Fruit fly (Drosophila melanogaster) whole organism, embryonic: ENCODE results near the gene Nepl13.
A peak's percentile ranks its signal among the peaks of the same experiment; 100 is the strongest.

ENCODE experiments used
- ATbp ChIP-seq: fragments of 200-800 bp; sonication (Bioruptor generic); optimal IDR thresholded peaks from 2 replicates; lab custom pipeline; 2017; ENCODE audit warnings: missing biosample characterization, mild to moderate bottlenecking, missing genetic modification characterization, missing genetic modification reagents
- Adf1 ChIP-seq: fragments of 200-800 bp; sonication (Bioruptor generic); IDR thresholded peaks from 2 replicates; pipeline ENCODE4 v1.3.6; 2022; ENCODE audit warnings: missing biosample characterization, missing genetic modification characterization
- CG1024 ChIP-seq: fragments of 200-800 bp; sonication (Bioruptor generic); IDR thresholded peaks from 2 replicates; pipeline ENCODE4 v1.3.6; 2022; ENCODE audit warnings: missing biosample characterization, missing genetic modification characterization
- CG11247 ChIP-seq: fragments of 200-800 bp; sonication (Bioruptor generic); IDR thresholded peaks from 2 replicates; pipeline ENCODE4 v1.3.6; 2022; ENCODE audit warnings: missing biosample characterization, missing genetic modification characterization
- CG11696 ChIP-seq: fragments of 200-800 bp; sonication (Bioruptor generic); IDR thresholded peaks from 2 replicates; pipeline ENCODE4 v1.3.6; 2022; ENCODE audit warnings: missing biosample characterization, missing genetic modification characterization
- CG1233 ChIP-seq: fragments of 200-800 bp; sonication (Bioruptor generic); optimal IDR thresholded peaks from 4 replicates; lab custom pipeline; 2018; ENCODE audit warnings: missing biosample characterization, mild to moderate bottlenecking, missing genetic modification characterization
- CG12391 ChIP-seq: fragments of 200-800 bp; sonication (Bioruptor generic); optimal IDR thresholded peaks from 3 replicates; lab custom pipeline; 2018; ENCODE audit warnings: missing biosample characterization, mild to moderate bottlenecking, missing genetic modification characterization, moderate library complexity
- CG12942 ChIP-seq: fragments of 200-800 bp; sonication (Bioruptor generic); optimal IDR thresholded peaks from 3 replicates; lab custom pipeline; 2016; ENCODE audit warnings: missing biosample characterization, missing genetic modification characterization
- CG13296 ChIP-seq: fragments of 200-800 bp; sonication (Bioruptor generic); optimal IDR thresholded peaks from 3 replicates; lab custom pipeline; 2018; ENCODE audit warnings: missing biosample characterization, mild to moderate bottlenecking, missing genetic modification characterization
- CG14050 ChIP-seq: fragments of 200-800 bp; sonication (Bioruptor generic); IDR thresholded peaks from 3 replicates; pipeline ENCODE4 v1.3.6; 2022; ENCODE audit warnings: missing biosample characterization, missing genetic modification characterization
- CG14667 ChIP-seq: fragments of 200-800 bp; sonication (Bioruptor generic); IDR thresholded peaks from 2 replicates; pipeline ENCODE4 v1.3.6; 2022; ENCODE audit warnings: missing biosample characterization, missing genetic modification characterization
- CG14710 ChIP-seq: fragments of 200-800 bp; sonication (Bioruptor generic); optimal IDR thresholded peaks from 3 replicates; lab custom pipeline; 2019; ENCODE audit warnings: missing biosample characterization, mild to moderate bottlenecking, missing genetic modification characterization, moderate library complexity
- CG15073 ChIP-seq: fragments of 200-800 bp; sonication (Bioruptor generic); optimal IDR thresholded peaks from 2 replicates; lab custom pipeline; 2016; ENCODE audit warnings: missing biosample characterization, missing genetic modification characterization
- CG15269 ChIP-seq: fragments of 200-800 bp; sonication (Bioruptor generic); optimal IDR thresholded peaks from 2 replicates; lab custom pipeline; 2018; ENCODE audit warnings: missing biosample characterization, mild to moderate bottlenecking, missing genetic modification characterization, moderate library complexity
- CG16779 ChIP-seq: fragments of 200-800 bp; sonication (Bioruptor generic); IDR thresholded peaks from 2 replicates; pipeline ENCODE4 v1.3.6; 2022; ENCODE audit warnings: missing biosample characterization, missing genetic modification characterization
- CG17361 ChIP-seq: fragments of 200-800 bp; sonication (Bioruptor generic); IDR thresholded peaks from 3 replicates; pipeline ENCODE4 v1.3.6; 2022; ENCODE audit warnings: missing biosample characterization, missing genetic modification characterization
- CG17612 ChIP-seq: fragments of 200-800 bp; sonication (Bioruptor generic); IDR thresholded peaks from 2 replicates; pipeline ENCODE4 v1.3.6; 2022; ENCODE audit warnings: missing biosample characterization, missing genetic modification characterization
- CG2202 ChIP-seq: fragments of 200-800 bp; sonication (Bioruptor generic); optimal IDR thresholded peaks from 2 replicates; lab custom pipeline; 2018; ENCODE audit warnings: missing biosample characterization, mild to moderate bottlenecking, missing genetic modification characterization
- CG30020 ChIP-seq: fragments of 200-800 bp; optimal IDR thresholded peaks from 2 replicates; lab custom pipeline; 2019; ENCODE audit warnings: missing biosample characterization, mild to moderate bottlenecking, missing genetic modification characterization, moderate library complexity
- CG33213 ChIP-seq: fragments of 200-800 bp; sonication (Bioruptor generic); optimal IDR thresholded peaks from 3 replicates; lab custom pipeline; 2016; ENCODE audit warnings: missing biosample characterization, missing genetic modification characterization
- CG4360 ChIP-seq: fragments of 200-800 bp; sonication (Bioruptor generic); IDR thresholded peaks from 2 replicates; pipeline ENCODE4 v1.3.6; 2022; ENCODE audit warnings: missing biosample characterization, missing genetic modification characterization
- CG6813 ChIP-seq: fragments of 200-800 bp; sonication (Bioruptor generic); optimal IDR thresholded peaks from 2 replicates; lab custom pipeline; 2017; ENCODE audit warnings: missing biosample characterization, missing genetic modification characterization, mild to moderate bottlenecking, moderate library complexity, missing genetic modification reagents
- CG7357 ChIP-seq: fragments of 200-800 bp; sonication (Bioruptor generic); IDR thresholded peaks from 3 replicates; pipeline ENCODE4 v1.3.6; 2022; ENCODE audit warnings: missing biosample characterization, missing genetic modification characterization
- Drgx ChIP-seq: fragments of 200-800 bp; sonication (Bioruptor generic); IDR thresholded peaks from 2 replicates; pipeline ENCODE4 v1.3.6; 2022; ENCODE audit warnings: missing biosample characterization, missing genetic modification characterization
- Ets97D ChIP-seq: fragments of 200-800 bp; sonication (Bioruptor generic); optimal IDR thresholded peaks from 3 replicates; lab custom pipeline; 2016; ENCODE audit warnings: missing biosample characterization, missing genetic modification characterization
- GATAe ChIP-seq: fragments of 200-800 bp; sonication (Bioruptor generic); conservative IDR thresholded peaks from 2 replicates; pipeline ENCODE4 v1.3.6; 2022; ENCODE audit warnings: missing biosample characterization, missing genetic modification characterization
- Gsc ChIP-seq: fragments of 200-800 bp; sonication (Bioruptor generic); IDR thresholded peaks from 2 replicates; pipeline ENCODE4 v1.3.6; 2022; ENCODE audit warnings: missing biosample characterization, missing genetic modification characterization
- HLHmδ ChIP-seq: fragments of 200-800 bp; sonication (Bioruptor generic); optimal IDR thresholded peaks from 2 replicates; lab custom pipeline; 2018; ENCODE audit warnings: missing biosample characterization, mild to moderate bottlenecking, missing genetic modification characterization, moderate library complexity
- Kr ChIP-seq: fragments of 200-800 bp; sonication (Bioruptor generic); optimal IDR thresholded peaks from 2 replicates; lab custom pipeline; 2017; ENCODE audit warnings: missing biosample characterization, mild to moderate bottlenecking, missing genetic modification characterization
- Meics ChIP-seq: fragments of 200-800 bp; sonication (Bioruptor generic); optimal IDR thresholded peaks from 2 replicates; lab custom pipeline; 2017; ENCODE audit warnings: missing biosample characterization, mild to moderate bottlenecking, missing genetic modification characterization
- Pdp1 ChIP-seq, 2 experiments: fragments of 200-800 bp; sonication (Bioruptor generic); optimal IDR thresholded peaks; 3 replicates each; lab custom pipeline; 2016; ENCODE audit warnings: missing biosample characterization in 2 of 2, missing genetic modification characterization in 2 of 2, mild to moderate bottlenecking in 1 of 2, moderate library complexity in 1 of 2
- Sry-δ ChIP-seq: fragments of 200-800 bp; sonication (Bioruptor generic); optimal IDR thresholded peaks from 2 replicates; lab custom pipeline; 2016; ENCODE audit warnings: missing biosample characterization, missing genetic modification characterization
- TFAM ChIP-seq: fragments of 200-800 bp; sonication (Bioruptor generic); optimal IDR thresholded peaks from 2 replicates; lab custom pipeline; 2017; ENCODE audit warnings: missing biosample characterization, missing genetic modification characterization, inconsistent platforms
- Taf1 ChIP-seq: fragments of 200-800 bp; sonication (Bioruptor generic); IDR thresholded peaks from 2 replicates; pipeline ENCODE4 v1.3.6; 2022; ENCODE audit warnings: missing biosample characterization, missing genetic modification characterization
- btn ChIP-seq: fragments of 200-800 bp; sonication (Bioruptor generic); optimal IDR thresholded peaks from 2 replicates; lab custom pipeline; 2016; ENCODE audit warnings: missing biosample characterization, missing genetic modification characterization
- cg ChIP-seq: fragments of 200-800 bp; sonication (Bioruptor generic); optimal IDR thresholded peaks from 3 replicates; lab custom pipeline; 2019; ENCODE audit warnings: missing biosample characterization, mild to moderate bottlenecking, missing genetic modification characterization, moderate library complexity
- corto ChIP-seq: fragments of 200-800 bp; sonication (Bioruptor generic); optimal IDR thresholded peaks from 2 replicates; lab custom pipeline; 2016; ENCODE audit warnings: missing biosample characterization, mild to moderate bottlenecking, missing genetic modification characterization, moderate library complexity
- disco-r ChIP-seq: fragments of 200-800 bp; sonication (Bioruptor generic); optimal IDR thresholded peaks from 2 replicates; lab custom pipeline; 2016; ENCODE audit warnings: missing biosample characterization, missing genetic modification characterization
- dpn ChIP-seq, 2 experiments: fragments of 200-800 bp; sonication (Bioruptor generic); optimal IDR thresholded peaks; 3 replicates each; lab custom pipeline; 2016; ENCODE audit warnings: missing biosample characterization in 2 of 2, missing genetic modification characterization in 2 of 2
- ems ChIP-seq: fragments of 200-800 bp; sonication (Bioruptor generic); optimal IDR thresholded peaks from 3 replicates; lab custom pipeline; 2016; ENCODE audit warnings: missing biosample characterization, missing genetic modification characterization
- h ChIP-seq: fragments of >200 bp; optimal IDR thresholded peaks from 2 replicates; lab custom pipeline; 2017
- hkb ChIP-seq, 2 experiments: fragments of 200-800 bp in 1 of 2; fragments of >200 bp in 1 of 2; sonication (Bioruptor generic) in 1 of 2; IDR thresholded peaks in 1 of 2; optimal IDR thresholded peaks in 1 of 2; 2 replicates each; pipeline versions ENCODE4 v1.3.6 to Lab custom; 2017 to 2022; ENCODE audit warnings: missing biosample characterization in 1 of 2, missing genetic modification characterization in 1 of 2
- hth ChIP-seq: fragments of >200 bp; optimal IDR thresholded peaks from 2 replicates; lab custom pipeline; 2017; ENCODE audit warnings: inconsistent platforms
- lmd ChIP-seq: fragments of 200-800 bp; sonication (Bioruptor generic); IDR thresholded peaks from 2 replicates; pipeline ENCODE4 v1.3.6; 2022; ENCODE audit warnings: missing biosample characterization, missing genetic modification characterization
- pfk ChIP-seq: fragments of 200-800 bp; sonication (Bioruptor generic); optimal IDR thresholded peaks from 2 replicates; lab custom pipeline; 2018; ENCODE audit warnings: missing biosample characterization, mild to moderate bottlenecking, missing genetic modification characterization, moderate library complexity
- run ChIP-seq: fragments of 200-800 bp; sonication (Bioruptor generic); optimal IDR thresholded peaks from 3 replicates; lab custom pipeline; 2018; ENCODE audit warnings: missing biosample characterization, mild to moderate bottlenecking, missing genetic modification characterization
- salm ChIP-seq: fragments of 200-800 bp; sonication (Bioruptor generic); optimal IDR thresholded peaks from 2 replicates; lab custom pipeline; 2018; ENCODE audit warnings: missing biosample characterization, mild to moderate bottlenecking, missing genetic modification characterization
- sd ChIP-seq: fragments of 200-800 bp; sonication (Bioruptor generic); optimal IDR thresholded peaks from 3 replicates; lab custom pipeline; 2018; ENCODE audit warnings: missing biosample characterization, mild to moderate bottlenecking, missing genetic modification characterization, moderate library complexity
- tap ChIP-seq: fragments of 200-800 bp; optimal IDR thresholded peaks from 3 replicates; lab custom pipeline; 2019; ENCODE audit warnings: missing biosample characterization, mild to moderate bottlenecking, missing genetic modification characterization, moderate library complexity
- tll ChIP-seq, 2 experiments: fragments of 200-800 bp in 1 of 2; fragments of >200 bp in 1 of 2; sonication (Bioruptor generic) in 1 of 2; optimal IDR thresholded peaks; 2 replicates each; lab custom pipeline; 2017 to 2019; ENCODE audit warnings: missing biosample characterization in 2 of 2, missing genetic modification characterization in 2 of 2, mild to moderate bottlenecking in 1 of 2, moderate library complexity in 1 of 2

Nepl13 gene

dm6 chr3R:22726031-22726770, 34.7 kb downstream of the Nepl13 start, which contains the start of gene RNF220 (continued):
- TF ChIP-seq CG4360 (no peak), CG12391 (no peak), CG7357 (GFP tag; lab: Robert Waterston, UW) (no peak), hth (no peak), CG14050 (GFP tag; lab: Robert Waterston, UW) (no peak), CG15073 (GFP tag; lab: Kevin White, UChicago) (no peak), CG11247 (GFP tag; lab: Robert Waterston, UW) (no peak), HLHmδ (no peak), pfk (GFP tag; lab: Kevin White, UChicago) (no peak), run (tag; lab: Kevin White, UChicago) (no peak), h (lab: Kevin White, UChicago) (no peak), lmd (no peak), CG1233 (GFP tag; lab: Kevin White, UChicago) (no peak), CG6813 (GFP tag; lab: Kevin White, UChicago) (no peak), salm (no peak), Ets97D (GFP tag; lab: Kevin White, UChicago) (peak; percentile 20), CG33213 (no peak), ATbp (GFP tag; lab: Kevin White, UChicago) (no peak), CG14667 (GFP tag; lab: Robert Waterston, UW) (0 out of 2 replicates have a peak, but pooled peaks have one; percentile 8), tap (no peak), CG2202 (tag; lab: Kevin White, UChicago) (no peak), CG16779 (GFP tag; lab: Robert Waterston, UW) (no peak), TFAM (GFP tag; lab: Kevin White, UChicago) (no peak), ems (GFP tag; lab: Kevin White, UChicago) (no peak), cg (GFP tag; lab: Kevin White, UChicago) (no peak), Kr (GFP tag; lab: Kevin White, UChicago) (no peak), GATAe (no peak), Adf1 (GFP tag; lab: Robert Waterston, UW) (no peak), Drgx (GFP tag; lab: Robert Waterston, UW) (no peak), CG14710 (tag; lab: Kevin White, UChicago) (peak; percentile 56), CG12942 (GFP tag; lab: Kevin White, UChicago) (no peak), CG30020 (tag; lab: Kevin White, UChicago) (peak; percentile 6), CG1024 (GFP tag; lab: Robert Waterston, UW) (no peak), Pdp1 (GFP tag; optimal IDR thresholded peaks at IDR 0.05; lab: Kevin White, UChicago) (peak in 1 of 2 experiments; percentile 58), corto (GFP tag; lab: Kevin White, UChicago) (no peak), CG17361 (GFP tag; lab: Robert Waterston, UW) (peak; percentile 60), hkb (optimal IDR thresholded peaks at IDR 0.05; lab: Kevin White, UChicago) (no peak), hkb (GFP tag; IDR thresholded peaks at IDR 0.05; lab: Robert Waterston, UW) (no peak), Meics (no peak), Sry-δ (GFP tag; lab: Kevin White, UChicago) (no peak), dpn (GFP tag; optimal IDR thresholded peaks at IDR 0.05; lab: Kevin White, UChicago) (no peak), CG17612 (GFP tag; lab: Robert Waterston, UW) (no peak), CG15269 (tag; lab: Kevin White, UChicago) (peak; percentile 4), CG13296 (GFP tag; lab: Kevin White, UChicago) (no peak), CG11696 (GFP tag; lab: Robert Waterston, UW) (no peak), Taf1 (GFP tag; lab: Robert Waterston, UW) (no peak), disco-r (no peak), btn (GFP tag; lab: Kevin White, UChicago) (no peak), sd (tag; lab: Kevin White, UChicago) (no peak), tll (GFP tag; optimal IDR thresholded peaks at IDR 0.05; lab: Kevin White, UChicago) (no peak), Gsc (GFP tag; lab: Robert Waterston, UW) (no peak)
